Worm (Caenorhabditis elegans): Measurements from ENCODE around the gene K08D9.9.

Gene K08D9.9

ce11 chrV:3250153-3250552, 13.6 kb upstream of the K08D9.9 start, which contains the start of gene T28A11.13 (continued):
- TF ChIP-seq dpl-1 (GFP tag; optimal IDR thresholded peaks at IDR 0.05) (no peak), nhr-76 (tag; optimal IDR thresholded peaks at IDR 0.05) (no peak), ZK337.2 (GFP tag; IDR thresholded peaks at IDR 0.05) (no peak), cey-2 (tag; optimal IDR thresholded peaks at IDR 0.05; ENCODE audit: borderline replicate concordance, insufficient read depth) (no peak), zip-11 (GFP tag; IDR thresholded peaks at IDR 0.05) (no peak)

- no peak for TF ChIP-seq mdl-1 (tag; optimal IDR thresholded peaks at IDR 0.05)
- TF ChIP-seq spr-1 (tag; optimal IDR thresholded peaks at IDR 0.05), result no peak
- no peak for TF ChIP-seq nhr-77 (tag; optimal IDR thresholded peaks at IDR 0.05)
- TF ChIP-seq arid-1 (GFP tag; conservative IDR thresholded peaks at IDR 0.05), result no peak
- no peak for TF ChIP-seq pqm-1 (tag; optimal IDR thresholded peaks at IDR 0.05)
- no peak for TF ChIP-seq ceh-44 (GFP tag; IDR thresholded peaks at IDR 0.05)
- TF ChIP-seq hmg-1.1 (GFP tag; IDR thresholded peaks at IDR 0.05), result no peak
- no peak for TF ChIP-seq nhr-76 (tag; optimal IDR thresholded peaks at IDR 0.05)
- no peak for TF ChIP-seq lin-1 (GFP tag; IDR thresholded peaks at IDR 0.05)
Observed at ce11 chrV:3247515-3247914, 11.0 kb upstream of the K08D9.9 start, which contains the start of gene srj-8. Gene srj-8 (plus strand): TSS chrV:3247815.

DNA sequence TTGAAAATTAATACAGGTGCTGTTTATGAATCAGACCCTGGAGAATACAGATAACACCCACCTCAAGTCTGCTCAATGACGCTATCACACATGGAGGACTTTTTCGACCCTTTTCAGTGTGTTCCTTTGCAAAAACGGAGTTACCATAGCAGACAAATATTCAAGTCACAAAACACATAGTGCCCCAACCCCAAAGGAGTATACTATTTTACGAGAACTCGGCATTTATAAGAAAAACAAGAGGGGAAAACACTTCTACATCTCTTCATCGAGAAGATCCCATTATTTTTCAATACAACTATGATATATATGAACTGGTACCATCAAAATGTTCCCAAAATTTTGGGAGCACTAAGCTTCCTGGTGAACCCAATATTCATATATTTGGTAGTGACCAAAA, 8.2 kb upstream of the K08D9.9 start, which contains the start of gene srj-7:
Gene srj-7 (plus strand): TSS at position 301 of the 400 bp plus-strand sequence.
- TF ChIP-seq F10B5.3 (tag; optimal IDR thresholded peaks at IDR 0.05), result no peak
- TF ChIP-seq unc-62 (GFP tag; optimal IDR thresholded peaks at IDR 0.05 in 1 of 2), result peak in 1 of 2 experiments; percentile 39
- no peak for TF ChIP-seq unc-62 (tag; optimal IDR thresholded peaks at IDR 0.05)

ce11 chrV:3242984-3243383, 6.5 kb upstream of the K08D9.9 start, which contains the start of gene gst-23:
Gene gst-23 (plus strand): TSS chrV:3243284.
- TF ChIP-seq zip-11 (GFP tag; IDR thresholded peaks at IDR 0.05) (no peak), lin-29 (GFP tag; IDR thresholded peaks at IDR 0.05) (no peak), dmd-9 (GFP tag; IDR thresholded peaks at IDR 0.05) (no peak), attf-4 (tag; optimal IDR thresholded peaks at IDR 0.05) (no peak), hmg-1.1 (GFP tag; IDR thresholded peaks at IDR 0.05) (no peak), pha-4 (GFP tag; IDR thresholded peaks at IDR 0.05) (no peak), pha-4 (tag; optimal IDR thresholded peaks at IDR 0.05) (no peak), lin-13 (GFP tag; optimal IDR thresholded peaks at IDR 0.05) (no peak), F26F4.8 (GFP tag; conservative IDR thresholded peaks at IDR 0.05) (no peak), mep-1 (tag; optimal IDR thresholded peaks at IDR 0.05) (no peak), nhr-42 (GFP tag; IDR thresholded peaks at IDR 0.05) (no peak), hif-1 (tag; optimal IDR thresholded peaks at IDR 0.05) (no peak)

- TF ChIP-seq lin-13 (GFP tag; optimal IDR thresholded peaks at IDR 0.05), result no peak
- TF ChIP-seq unc-62 (GFP tag; optimal IDR thresholded peaks at IDR 0.05 in 1 of 2), result peak in 1 of 2 experiments; percentile 95
- TF ChIP-seq unc-62 (tag; optimal IDR thresholded peaks at IDR 0.05), result no peak
Observed at ce11 chrV:3241175-3241574, 4.7 kb upstream of the K08D9.9 start, which contains the start of gene srj-11. Gene srj-11 (plus strand): TSS chrV:3241424.

DNA sequence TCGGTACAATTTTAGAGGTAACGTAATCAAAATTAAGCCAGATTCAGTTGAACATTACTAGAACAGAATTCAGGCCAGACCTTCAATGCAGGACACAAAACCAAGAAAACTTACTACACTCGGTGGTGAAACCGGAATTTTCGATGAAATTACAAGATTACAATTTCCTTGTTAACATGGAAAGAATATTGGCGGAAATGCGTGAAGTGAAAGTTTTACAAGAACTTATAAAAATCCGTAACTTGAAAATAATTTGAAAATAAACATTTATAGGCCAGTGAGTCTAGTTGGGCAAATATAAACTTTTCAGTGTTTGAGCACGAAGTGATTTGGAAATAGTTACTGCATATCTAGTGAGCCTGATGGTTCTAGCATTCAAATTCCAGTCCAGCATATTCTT, 1.6 kb downstream of the K08D9.9 start, which contains the start of gene K08D9.6:
Gene K08D9.6 (minus strand): TSS at position 101 of the 400 bp plus-strand sequence.
- no peak for TF ChIP-seq ceh-20 (GFP tag; IDR thresholded peaks at IDR 0.05)
- TF ChIP-seq T20F7.1 (GFP tag; optimal IDR thresholded peaks at IDR 0.05), result no peak
- no peak for TF ChIP-seq aha-1 (tag)
- no peak for TF ChIP-seq ztf-11 (tag; optimal IDR thresholded peaks at IDR 0.05)

ce11 chrV:3230597-3230996, 5.9 kb downstream of the K08D9.9 start, which contains the start of gene K08D9.10:
Gene K08D9.10 (plus strand): TSS chrV:3230897.
- TF ChIP-seq egl-43 (GFP tag; IDR thresholded peaks at IDR 0.05) (no peak), lim-7 (GFP tag; IDR thresholded peaks at IDR 0.05) (no peak), arid-1 (GFP tag; conservative IDR thresholded peaks at IDR 0.05) (no peak), hlh-11 (tag; optimal IDR thresholded peaks at IDR 0.05) (no peak), mdt-29 (GFP tag; IDR thresholded peaks at IDR 0.05) (no peak), lin-1 (GFP tag; IDR thresholded peaks at IDR 0.05) (no peak), Y48G9A.11 (GFP tag; IDR thresholded peaks at IDR 0.05) (no peak)
